Worm (Caenorhabditis elegans) whole organism, young adult: ENCODE results near the gene sfrp-1.
"Not testable (repeated sequence)": the region's sequence is repeated elsewhere in the genome, so short reads cannot be mapped to it uniquely, and the experiment has no call there.

Experiments
- B0261.1 ChIP-seq: sonication (generic microtip); optimal IDR thresholded peaks from 2 replicates; lab custom pipeline; 2016; ENCODE audit warnings: mild to moderate bottlenecking, missing genetic modification characterization, moderate library complexity, missing compliant biosample characterization
- ccch-3 ChIP-seq: fragments of 200-800 bp; sonication (Bioruptor generic); optimal IDR thresholded peaks from 2 replicates; lab custom pipeline; 2018; ENCODE audit warnings: mild to moderate bottlenecking, missing genetic modification characterization, missing compliant biosample characterization
- ceh-79 ChIP-seq: sonication (generic microtip); optimal IDR thresholded peaks from 2 replicates; lab custom pipeline; 2017; ENCODE audit warnings: mild to moderate bottlenecking, missing genetic modification characterization, missing compliant biosample characterization
- him-1 ChIP-seq: sonication (generic microtip); optimal IDR thresholded peaks from 2 replicates; lab custom pipeline; 2016; ENCODE audit warnings: missing genotype, missing genetic modification reagents, missing genetic modification characterization, missing compliant biosample characterization
- lir-1 ChIP-seq: fragments of 200-800 bp; sonication (Bioruptor generic); conservative IDR thresholded peaks from 2 replicates; pipeline ENCODE4 v1.3.6; 2022; ENCODE audit warnings: missing genetic modification reagents, missing genetic modification characterization, missing compliant biosample characterization
- lsl-1 ChIP-seq: fragments of 200-800 bp; sonication (Bioruptor generic); optimal IDR thresholded peaks from 2 replicates; lab custom pipeline; 2018; ENCODE audit warnings: mild to moderate bottlenecking, missing genetic modification characterization, moderate library complexity, missing compliant biosample characterization
- mxl-1 ChIP-seq: sonication (generic microtip); optimal IDR thresholded peaks from 2 replicates; lab custom pipeline; 2016; ENCODE audit warnings: missing genetic modification characterization, missing compliant biosample characterization
- pbrm-1 ChIP-seq: fragments of 200-800 bp; sonication (Bioruptor generic); IDR thresholded peaks from 2 replicates; pipeline ENCODE4 v1.3.6; 2022; ENCODE audit warnings: missing genetic modification reagents, missing genetic modification characterization, missing compliant biosample characterization
- pha-4 ChIP-seq: fragments of 150-350 bp; sonication (generic microtip); optimal IDR thresholded peaks from 2 replicates; lab custom pipeline; 2014; ENCODE audit warnings: missing biosample characterization, missing genetic modification reagents, missing genetic modification characterization
- rcor-1 ChIP-seq: fragments of 200-800 bp; sonication (Bioruptor generic); IDR thresholded peaks from 2 replicates; pipeline ENCODE4 v1.3.6; 2022; ENCODE audit warnings: missing genetic modification reagents, missing genetic modification characterization, missing compliant biosample characterization
- sea-2 ChIP-seq: fragments of 200-800 bp; sonication (Bioruptor generic); IDR thresholded peaks from 2 replicates; pipeline ENCODE4 v1.3.6; 2022; ENCODE audit warnings: missing genetic modification characterization, missing compliant biosample characterization
- snpc-3.4 ChIP-seq: sonication (generic microtip); optimal IDR thresholded peaks from 2 replicates; lab custom pipeline; 2017; ENCODE audit warnings: missing genetic modification characterization, mild to moderate bottlenecking, missing compliant biosample characterization, antibody characterized with exemption, moderate library complexity, missing genotype, missing genetic modification reagents
- somi-1 ChIP-seq: fragments of 200-800 bp; sonication (Bioruptor generic); optimal IDR thresholded peaks from 2 replicates; lab custom pipeline; 2018; ENCODE audit warnings: mild to moderate bottlenecking, missing genetic modification characterization, missing compliant biosample characterization

DNA sequence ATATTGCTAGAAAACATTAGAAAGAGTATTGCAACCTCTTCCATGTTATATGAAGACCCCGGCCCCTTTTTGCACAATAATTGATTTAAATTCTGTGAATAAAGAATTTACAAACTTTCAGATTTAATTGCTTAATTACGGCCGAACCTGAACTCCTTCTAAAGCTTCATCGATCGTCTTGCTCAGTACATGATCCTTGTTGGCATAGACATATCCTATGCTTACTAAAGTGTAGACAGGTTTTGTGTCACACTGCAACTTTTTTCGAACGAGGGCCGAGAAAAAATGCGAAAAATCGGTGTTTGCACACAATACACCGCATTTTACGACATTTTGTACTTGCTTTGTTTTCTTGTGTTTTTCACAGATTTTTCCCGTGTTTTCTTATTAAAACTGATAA lies 21.1 kb upstream of the sfrp-1 start:
- not testable (repeated sequence) for TF ChIP-seq lsl-1 (GFP tag; lab: Kevin White, UChicago); sea-2 (GFP tag; lab: Robert Waterston, UW); snpc-3.4 (tag; lab: Kevin White, UChicago); somi-1 (GFP tag; lab: Kevin White, UChicago); pha-4 (tag; lab: Kevin White, UChicago); ceh-79 (tag; lab: Kevin White, UChicago); B0261.1 (tag; lab: Kevin White, UChicago); lir-1 (GFP tag; lab: Robert Waterston, UW); ccch-3 (GFP tag; lab: Kevin White, UChicago); him-1; mxl-1 (tag; lab: Kevin White, UChicago)
- TF ChIP-seq rcor-1 (peak; percentile 65; the same call in 1 of the 2 replicates), pbrm-1 (GFP tag; lab: Robert Waterston, UW) (peak; percentile 51; the same call in 1 of the 2 replicates)
